Fruit fly (Drosophila melanogaster): ENCODE measurements around the gene PNUTS.

PNUTS gene

dm6 chr2L:837989-838388, 32.3 kb upstream of the PNUTS start (continued):
- TF ChIP-seq Neu2 (GFP tag; optimal IDR thresholded peaks at IDR 0.05; ENCODE audit: borderline replicate concordance) (no peak), cas (GFP tag; IDR thresholded peaks at IDR 0.05) (no peak), tin (GFP tag; optimal IDR thresholded peaks at IDR 0.05) (peak; percentile 27), Atf-2 (GFP tag; optimal IDR thresholded peaks at IDR 0.05) (peak; percentile 54), CG8359 (GFP tag; optimal IDR thresholded peaks at IDR 0.05; ENCODE audit: borderline replicate concordance) (no peak), Spps (tag; optimal IDR thresholded peaks at IDR 0.05) (no peak), CG10366 (GFP tag; IDR thresholded peaks at IDR 0.05) (0 out of 2 replicates have a peak, but pooled peaks have one; percentile 14), CG8089 (GFP tag; optimal IDR thresholded peaks at IDR 0.05) (peak; percentile 11), CG15479 (GFP tag; optimal IDR thresholded peaks at IDR 0.05) (no peak), Eip74EF (GFP tag; optimal IDR thresholded peaks at IDR 0.05) (no peak), jing (GFP tag; optimal IDR thresholded peaks at IDR 0.05) (no peak), wor (GFP tag; IDR thresholded peaks at IDR 0.05) (no peak), Antp (GFP tag; optimal IDR thresholded peaks at IDR 0.05) (peak; percentile 36), Mrtf (GFP tag; IDR thresholded peaks at IDR 0.05) (no peak), tio (GFP tag; optimal IDR thresholded peaks at IDR 0.05) (peak; percentile 29), Aef1 (GFP tag; IDR thresholded peaks at IDR 0.05) (no peak), Myb (GFP tag; optimal IDR thresholded peaks at IDR 0.05) (no peak), ac (GFP tag; optimal IDR thresholded peaks at IDR 0.05) (no peak), danr (GFP tag; IDR thresholded peaks at IDR 0.05) (no peak), dmrt99B (tag; optimal IDR thresholded peaks at IDR 0.05) (peak; percentile 35), CG8765 (GFP tag; IDR thresholded peaks at IDR 0.05) (no peak), dati (GFP tag; IDR thresholded peaks at IDR 0.05) (no peak), MESR4 (GFP tag; optimal IDR thresholded peaks at IDR 0.05) (no peak), Bteb2 (GFP tag; optimal IDR thresholded peaks at IDR 0.05) (no peak), CG6272 (GFP tag; IDR thresholded peaks at IDR 0.05) (no peak), CG31441 (GFP tag; IDR thresholded peaks at IDR 0.05) (no peak), CG7987 (GFP tag; optimal IDR thresholded peaks at IDR 0.05) (no peak), emc (GFP tag; optimal IDR thresholded peaks at IDR 0.05) (no peak), CG9215 (GFP tag; IDR thresholded peaks at IDR 0.05) (no peak), CG6175 (GFP tag; IDR thresholded peaks at IDR 0.05) (no peak), Scr (GFP tag; IDR thresholded peaks at IDR 0.05; ENCODE audit: partially characterized antibody) (no peak), zen2 (GFP tag; IDR thresholded peaks at IDR 0.05; ENCODE audit: partially characterized antibody) (no peak), CG11696 (GFP tag; IDR thresholded peaks at IDR 0.05) (no peak), CG10959 (GFP tag; IDR thresholded peaks at IDR 0.05) (no peak), Fer3 (tag; optimal IDR thresholded peaks at IDR 0.05) (no peak), caup (GFP tag; optimal IDR thresholded peaks at IDR 0.05; ENCODE audit: severe bottlenecking) (no peak), Opbp (GFP tag; IDR thresholded peaks at IDR 0.05; ENCODE audit: partially characterized antibody) (no peak), bab2 (GFP tag; optimal IDR thresholded peaks at IDR 0.05) (no peak), gem (tag; optimal IDR thresholded peaks at IDR 0.05) (no peak), CG32772 (GFP tag; IDR thresholded peaks at IDR 0.05) (0 out of 2 replicates have a peak, but pooled peaks have one; percentile 9), da (GFP tag; optimal IDR thresholded peaks at IDR 0.05) (no peak), CG13296 (GFP tag; optimal IDR thresholded peaks at IDR 0.05) (no peak), mam (GFP tag; optimal IDR thresholded peaks at IDR 0.05) (peak; percentile 32), gcm (GFP tag; optimal IDR thresholded peaks at IDR 0.05) (no peak), YL-1 (GFP tag; optimal IDR thresholded peaks at IDR 0.05) (no peak), ash1 (GFP tag; optimal IDR thresholded peaks at IDR 0.05) (no peak), Sry-δ (GFP tag; optimal IDR thresholded peaks at IDR 0.05) (no peak), az2 (GFP tag; optimal IDR thresholded peaks at IDR 0.05) (no peak), inv (GFP tag; IDR thresholded peaks at IDR 0.05; ENCODE audit: partially characterized antibody) (no peak), CG12219 (GFP tag; optimal IDR thresholded peaks at IDR 0.05) (no peak), br (optimal IDR thresholded peaks at IDR 0.05) (no peak), CG10565 (GFP tag; optimal IDR thresholded peaks at IDR 0.05) (no peak)

Data from whole organism, embryonic.